Fruit fly (Drosophila melanogaster) whole organism, embryonic: ENCODE data around the gene CG43054.
A peak's percentile ranks its signal among the peaks of the same experiment; 100 is the strongest.

Experiments used
- Adf1 ChIP-seq: fragments of 200-800 bp; sonication (Bioruptor generic); IDR thresholded peaks from 2 replicates; pipeline ENCODE4 v1.3.6; 2022; ENCODE audit warnings: missing biosample characterization, missing genetic modification characterization
- Bteb2 ChIP-seq: fragments of 200-800 bp; sonication (Bioruptor generic); optimal IDR thresholded peaks from 2 replicates; lab custom pipeline; 2016; ENCODE audit warnings: missing biosample characterization, missing genetic modification characterization
- CG11093 ChIP-seq: fragments of 200-800 bp; sonication (Bioruptor generic); IDR thresholded peaks from 3 replicates; pipeline ENCODE4 v1.3.6; 2022; ENCODE audit warnings: missing biosample characterization, missing genetic modification characterization
- CG11456 ChIP-seq: fragments of 200-800 bp; sonication (Bioruptor generic); IDR thresholded peaks from 3 replicates; pipeline ENCODE4 v1.3.6; 2022; ENCODE audit warnings: missing biosample characterization, missing genetic modification characterization
- CG11560 ChIP-seq: fragments of 200-800 bp; sonication (Bioruptor generic); IDR thresholded peaks from 3 replicates; pipeline ENCODE4 v1.3.6; 2022; ENCODE audit warnings: missing biosample characterization, missing genetic modification characterization
- CG12659 ChIP-seq: fragments of 200-800 bp; sonication (Bioruptor generic); optimal IDR thresholded peaks from 3 replicates; lab custom pipeline; 2017; ENCODE audit warnings: mild to moderate bottlenecking, missing biosample characterization, missing genetic modification reagents, missing genetic modification characterization
- CG13894 ChIP-seq: fragments of 200-800 bp; sonication (Bioruptor generic); optimal IDR thresholded peaks from 3 replicates; lab custom pipeline; 2018; ENCODE audit warnings: missing biosample characterization, mild to moderate bottlenecking, missing genetic modification characterization, moderate library complexity
- CG14050 ChIP-seq: fragments of 200-800 bp; sonication (Bioruptor generic); IDR thresholded peaks from 3 replicates; pipeline ENCODE4 v1.3.6; 2022; ENCODE audit warnings: missing biosample characterization, missing genetic modification characterization
- CG15011 ChIP-seq: fragments of 200-800 bp; sonication (Bioruptor generic); optimal IDR thresholded peaks from 3 replicates; lab custom pipeline; 2018; ENCODE audit warnings: missing biosample characterization, mild to moderate bottlenecking, missing genetic modification characterization
- CG16813 ChIP-seq: fragments of 200-800 bp; sonication (Bioruptor generic); IDR thresholded peaks from 3 replicates; pipeline ENCODE4 v1.3.6; 2022; ENCODE audit warnings: missing biosample characterization, missing genetic modification characterization; ENCODE audit not compliant: partially characterized antibody
- CG1792 ChIP-seq: fragments of 200-800 bp; sonication (Bioruptor generic); optimal IDR thresholded peaks from 2 replicates; lab custom pipeline; 2016; ENCODE audit warnings: missing biosample characterization, missing genetic modification characterization
- CG18262 ChIP-seq: fragments of 200-800 bp; optimal IDR thresholded peaks from 3 replicates; lab custom pipeline; 2019; ENCODE audit warnings: missing biosample characterization, mild to moderate bottlenecking, missing genetic modification characterization, moderate library complexity
- CG2116 ChIP-seq: fragments of 200-800 bp; sonication (Bioruptor generic); optimal IDR thresholded peaks from 3 replicates; lab custom pipeline; 2018; ENCODE audit warnings: missing biosample characterization, mild to moderate bottlenecking, missing genetic modification characterization
- CG2120 ChIP-seq: fragments of 200-800 bp; sonication (Bioruptor generic); optimal IDR thresholded peaks from 3 replicates; lab custom pipeline; 2016; ENCODE audit warnings: missing biosample characterization, missing genetic modification characterization
- CG31365 ChIP-seq: fragments of 200-800 bp; sonication (Bioruptor generic); optimal IDR thresholded peaks from 2 replicates; lab custom pipeline; 2018; ENCODE audit warnings: missing biosample characterization, mild to moderate bottlenecking, missing genetic modification characterization
- CG4328 ChIP-seq: fragments of 200-800 bp; sonication (Bioruptor generic); optimal IDR thresholded peaks from 3 replicates; lab custom pipeline; 2017; ENCODE audit warnings: missing biosample characterization, missing genetic modification reagents, missing genetic modification characterization
- CG4617 ChIP-seq: fragments of 200-800 bp; sonication (Bioruptor generic); optimal IDR thresholded peaks from 3 replicates; lab custom pipeline; 2016; ENCODE audit warnings: missing biosample characterization, missing genetic modification characterization, borderline replicate concordance
- CG6175 ChIP-seq: fragments of 200-800 bp; sonication (Bioruptor generic); IDR thresholded peaks from 3 replicates; pipeline ENCODE4 v1.3.6; 2022; ENCODE audit warnings: missing biosample characterization, missing genetic modification characterization
- CG9437 ChIP-seq: fragments of 200-800 bp; sonication (Bioruptor generic); optimal IDR thresholded peaks from 2 replicates; lab custom pipeline; 2018; ENCODE audit warnings: missing biosample characterization, mild to moderate bottlenecking, missing genetic modification characterization
- CG9727 ChIP-seq: fragments of 200-800 bp; sonication (Bioruptor generic); optimal IDR thresholded peaks from 3 replicates; lab custom pipeline; 2017; ENCODE audit warnings: missing biosample characterization, mild to moderate bottlenecking, missing genetic modification characterization
- CG9876 ChIP-seq: fragments of 200-800 bp; sonication (Bioruptor generic); optimal IDR thresholded peaks from 2 replicates; lab custom pipeline; 2016; ENCODE audit warnings: missing biosample characterization, missing genetic modification characterization
- Chrac-16 ChIP-seq: fragments of 200-800 bp; sonication (Bioruptor generic); optimal IDR thresholded peaks from 3 replicates; lab custom pipeline; 2016; ENCODE audit warnings: missing biosample characterization, missing genetic modification characterization
- CkIIα-i1 ChIP-seq: fragments of 200-800 bp; sonication (Bioruptor generic); IDR thresholded peaks from 2 replicates; pipeline ENCODE4 v1.3.6; 2022; ENCODE audit warnings: missing biosample characterization, missing genetic modification characterization
- Dbx ChIP-seq: fragments of 200-800 bp; sonication (Bioruptor generic); IDR thresholded peaks from 3 replicates; pipeline ENCODE4 v1.3.6; 2022; ENCODE audit warnings: missing biosample characterization, missing genetic modification characterization
- Ets65A ChIP-seq: fragments of 200-800 bp; sonication (Bioruptor generic); peaks from one replicate; lab custom pipeline; 2016; ENCODE audit warnings: missing biosample characterization, missing genetic modification characterization
- Ets97D ChIP-seq: fragments of 200-800 bp; sonication (Bioruptor generic); optimal IDR thresholded peaks from 3 replicates; lab custom pipeline; 2016; ENCODE audit warnings: missing biosample characterization, missing genetic modification characterization
- H15 ChIP-seq: fragments of 200-800 bp; sonication (Bioruptor generic); IDR thresholded peaks from 3 replicates; pipeline ENCODE4 v1.3.6; 2022; ENCODE audit warnings: missing biosample characterization, missing genetic modification characterization
- Hr39 ChIP-seq: fragments of >200 bp; optimal IDR thresholded peaks from 2 replicates; lab custom pipeline; 2017
- Hr51 ChIP-seq, 2 experiments: fragments of 200-800 bp; sonication (Bioruptor generic); optimal IDR thresholded peaks; 2 replicates in 1 of 2; 3 replicates in 1 of 2; lab custom pipeline; 2016 to 2018; ENCODE audit warnings: missing biosample characterization in 2 of 2, missing genetic modification characterization in 2 of 2, mild to moderate bottlenecking in 1 of 2, moderate library complexity in 1 of 2
- Max ChIP-seq: fragments of 200-800 bp; sonication (Bioruptor generic); optimal IDR thresholded peaks from 2 replicates; lab custom pipeline; 2016; ENCODE audit warnings: missing biosample characterization, mild to moderate bottlenecking, missing genetic modification characterization
- Meics ChIP-seq: fragments of 200-800 bp; sonication (Bioruptor generic); optimal IDR thresholded peaks from 2 replicates; lab custom pipeline; 2017; ENCODE audit warnings: missing biosample characterization, mild to moderate bottlenecking, missing genetic modification characterization
- PHDP ChIP-seq: fragments of 200-800 bp; sonication (Bioruptor generic); optimal IDR thresholded peaks from 3 replicates; lab custom pipeline; 2018; ENCODE audit warnings: missing biosample characterization, mild to moderate bottlenecking, missing genetic modification characterization, moderate library complexity
- Poxn ChIP-seq: fragments of 200-800 bp; sonication (Bioruptor generic); IDR thresholded peaks from 2 replicates; pipeline ENCODE4 v1.3.6; 2022; ENCODE audit warnings: missing biosample characterization, missing genetic modification characterization
- Ptx1 ChIP-seq: fragments of 200-800 bp; sonication (Bioruptor generic); IDR thresholded peaks from 2 replicates; pipeline ENCODE4 v1.3.6; 2022; ENCODE audit warnings: missing biosample characterization, missing genetic modification characterization
- Sry-δ ChIP-seq: fragments of 200-800 bp; sonication (Bioruptor generic); optimal IDR thresholded peaks from 2 replicates; lab custom pipeline; 2016; ENCODE audit warnings: missing biosample characterization, missing genetic modification characterization
- Stat92E ChIP-seq, 3 experiments: fragments of >200 bp in 2 of 3; fragments of 200-800 bp in 1 of 3; sonication (Bioruptor generic) in 1 of 3; optimal IDR thresholded peaks; 2 replicates each; lab custom pipeline; 2017 to 2019; ENCODE audit warnings: missing biosample characterization in 3 of 3, missing genetic modification characterization in 3 of 3, mild to moderate bottlenecking in 1 of 3, moderate library complexity in 1 of 3
- Xrp1 ChIP-seq: fragments of 200-800 bp; sonication (Bioruptor generic); IDR thresholded peaks from 2 replicates; pipeline ENCODE4 v1.3.6; 2022; ENCODE audit warnings: missing biosample characterization, missing genetic modification characterization
- YL-1 ChIP-seq: fragments of 200-800 bp; sonication (Bioruptor generic); optimal IDR thresholded peaks from 3 replicates; lab custom pipeline; 2017; ENCODE audit warnings: missing biosample characterization, mild to moderate bottlenecking, missing genetic modification characterization
- ap ChIP-seq: fragments of 200-800 bp; sonication (Bioruptor generic); IDR thresholded peaks from 2 replicates; pipeline ENCODE4 v1.3.6; 2022; ENCODE audit warnings: missing biosample characterization, missing genetic modification characterization
- bcd ChIP-seq: fragments of 200-800 bp; sonication (Bioruptor generic); optimal IDR thresholded peaks from 2 replicates; lab custom pipeline; 2017; ENCODE audit warnings: missing biosample characterization, mild to moderate bottlenecking, missing genetic modification characterization
- cad ChIP-seq: fragments of >200 bp; optimal IDR thresholded peaks from 2 replicates; lab custom pipeline; 2017; ENCODE audit warnings: missing biosample characterization, missing genetic modification characterization
- ci ChIP-seq: fragments of 200-800 bp; sonication (Bioruptor generic); IDR thresholded peaks from 3 replicates; pipeline ENCODE4 v1.3.6; 2022; ENCODE audit warnings: missing biosample characterization, missing genetic modification characterization
- crc ChIP-seq: fragments of 200-800 bp; sonication (Bioruptor generic); optimal IDR thresholded peaks from 2 replicates; lab custom pipeline; 2016; ENCODE audit warnings: missing biosample characterization, missing genetic modification characterization
- knrl ChIP-seq: fragments of 200-800 bp; sonication (Bioruptor generic); IDR thresholded peaks from 3 replicates; pipeline ENCODE4 v1.3.6; 2022; ENCODE audit warnings: missing biosample characterization, missing genetic modification characterization; ENCODE audit not compliant: partially characterized antibody
- mam ChIP-seq: fragments of 200-800 bp; sonication (Bioruptor generic); optimal IDR thresholded peaks from 3 replicates; lab custom pipeline; 2016; ENCODE audit warnings: missing biosample characterization, missing genetic modification characterization
- p53 ChIP-seq: fragments of 200-800 bp; sonication (Bioruptor generic); optimal IDR thresholded peaks from 2 replicates; lab custom pipeline; 2016; ENCODE audit warnings: missing biosample characterization, missing genetic modification characterization
- pita ChIP-seq: fragments of 200-800 bp; sonication (Bioruptor generic); optimal IDR thresholded peaks from 2 replicates; lab custom pipeline; 2017; ENCODE audit warnings: missing biosample characterization, mild to moderate bottlenecking, missing genetic modification characterization
- row ChIP-seq: fragments of 200-800 bp; sonication (Bioruptor generic); IDR thresholded peaks from 3 replicates; pipeline ENCODE4 v1.3.6; 2022; ENCODE audit warnings: missing biosample characterization, missing genetic modification characterization
- sima ChIP-seq: fragments of 200-800 bp; sonication (Bioruptor generic); optimal IDR thresholded peaks from 2 replicates; lab custom pipeline; 2016; ENCODE audit warnings: missing biosample characterization, missing genetic modification characterization
- slp2 ChIP-seq: fragments of 200-800 bp; sonication (Bioruptor generic); optimal IDR thresholded peaks from 2 replicates; lab custom pipeline; 2016; ENCODE audit warnings: missing biosample characterization, missing genetic modification characterization
- tap ChIP-seq: fragments of 200-800 bp; optimal IDR thresholded peaks from 3 replicates; lab custom pipeline; 2019; ENCODE audit warnings: missing biosample characterization, mild to moderate bottlenecking, missing genetic modification characterization, moderate library complexity
- trem ChIP-seq: fragments of 200-800 bp; optimal IDR thresholded peaks from 3 replicates; lab custom pipeline; 2019; ENCODE audit warnings: missing biosample characterization, mild to moderate bottlenecking, missing genetic modification characterization, moderate library complexity
- wdn ChIP-seq: fragments of 200-800 bp; sonication (Bioruptor generic); IDR thresholded peaks from 2 replicates; pipeline ENCODE4 v1.3.6; 2022; ENCODE audit warnings: missing biosample characterization, missing genetic modification characterization

The CG43054 gene

DNA sequence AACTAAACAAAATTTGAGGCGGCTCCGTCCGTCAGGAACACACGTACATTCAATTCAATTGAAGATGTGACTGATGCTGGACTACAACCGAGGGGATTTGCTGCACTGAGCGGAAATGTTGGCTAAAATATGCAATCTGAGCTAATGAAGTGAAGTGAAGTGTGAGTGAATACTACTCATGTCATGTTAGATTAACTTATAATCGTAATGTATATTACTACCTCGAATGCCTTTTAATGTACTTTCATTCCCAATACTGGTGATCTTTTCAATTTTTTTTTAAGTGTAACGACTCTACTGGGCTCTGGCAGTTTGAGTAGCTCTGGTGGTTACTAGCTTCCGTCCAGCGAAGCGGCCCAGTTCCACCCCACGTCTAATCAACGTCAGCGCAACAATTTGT lies 44.7 kb upstream of the CG43054 start (continued):
- TF ChIP-seq Hr39, result no peak
- TF ChIP-seq Ets97D (GFP tag; lab: Kevin White, UChicago), result no peak
- TF ChIP-seq CG16813, result no peak
- no peak for TF ChIP-seq Dbx (GFP tag; lab: Robert Waterston, UW)
- TF ChIP-seq CG11560 (tag; lab: Robert Waterston, UW), result no peak
- TF ChIP-seq CG15011 (GFP tag; lab: Kevin White, UChicago), result no peak
- TF ChIP-seq Chrac-16, result peak; percentile 22
- TF ChIP-seq CG4328 (GFP tag; lab: Kevin White, UChicago), result no peak
- peak; percentile 52 for TF ChIP-seq CG9727 (GFP tag; lab: Kevin White, UChicago)
- TF ChIP-seq bcd (GFP tag; lab: Kevin White, UChicago), result no peak
- no peak; the same call in 1 of the 2 replicates for TF ChIP-seq Xrp1 (GFP tag; lab: Robert Waterston, UW)
- no peak for TF ChIP-seq CG2116 (GFP tag; lab: Kevin White, UChicago)
- TF ChIP-seq CG11456 (GFP tag; lab: Robert Waterston, UW), result no peak
- TF ChIP-seq Adf1 (GFP tag; lab: Robert Waterston, UW), result no peak
- TF ChIP-seq ci (GFP tag; lab: Robert Waterston, UW), result peak; percentile 57; the same call in 1 of the 3 replicates
- no peak for TF ChIP-seq CG1792 (GFP tag; lab: Kevin White, UChicago)
- no peak for TF ChIP-seq YL-1
- TF ChIP-seq CG14050, result no peak
- no peak for TF ChIP-seq Bteb2
- TF ChIP-seq Max (GFP tag; lab: Kevin White, UChicago), result no peak
- TF ChIP-seq knrl (GFP tag; lab: Robert Waterston, UW), result no peak
- TF ChIP-seq PHDP (tag; lab: Kevin White, UChicago), result peak; percentile 41
- TF ChIP-seq tap (tag; lab: Kevin White, UChicago), result no peak
- TF ChIP-seq crc (GFP tag; lab: Kevin White, UChicago), result no peak
- no peak for TF ChIP-seq CG9876 (GFP tag; lab: Kevin White, UChicago)
- no peak for TF ChIP-seq pita (GFP tag; lab: Kevin White, UChicago)
- TF ChIP-seq mam, result no peak
- no peak for TF ChIP-seq CG31365
- TF ChIP-seq H15 (GFP tag; lab: Robert Waterston, UW), result no peak
- TF ChIP-seq CkIIα-i1 (GFP tag; lab: Robert Waterston, UW), result no peak
- no peak for TF ChIP-seq Stat92E (GFP tag; optimal IDR thresholded peaks at IDR 0.05; lab: Kevin White, UChicago)
- TF ChIP-seq row (GFP tag; lab: Robert Waterston, UW), result peak; percentile 66
- peak; percentile 19 for TF ChIP-seq slp2 (GFP tag; lab: Kevin White, UChicago)
- TF ChIP-seq Hr51 (GFP tag; optimal IDR thresholded peaks at IDR 0.05; lab: Kevin White, UChicago), result peak in 1 of 2 experiments; percentile 52
- TF ChIP-seq p53, result no peak
- no peak for TF ChIP-seq Meics
- TF ChIP-seq CG6175 (GFP tag; lab: Robert Waterston, UW), result no peak
- no peak for TF ChIP-seq Sry-δ (GFP tag; lab: Kevin White, UChicago)
- TF ChIP-seq sima (GFP tag; lab: Kevin White, UChicago), result no peak
- TF ChIP-seq CG13894 (tag; lab: Kevin White, UChicago), result no peak
- no peak for TF ChIP-seq trem (tag; lab: Kevin White, UChicago)
- peak; percentile 89 for TF ChIP-seq Ets65A (GFP tag; lab: Kevin White, UChicago)
- TF ChIP-seq CG2120 (GFP tag; lab: Kevin White, UChicago), result peak; percentile 27
- peak; percentile 47; the same call in 1 of the 2 replicates for TF ChIP-seq Ptx1 (GFP tag; lab: Robert Waterston, UW)
- TF ChIP-seq ap, result no peak
- TF ChIP-seq CG9437, result no peak
- no peak for TF ChIP-seq Poxn (GFP tag; lab: Robert Waterston, UW)
- TF ChIP-seq CG11093 (GFP tag; lab: Robert Waterston, UW), result no peak
- TF ChIP-seq CG18262 (tag; lab: Kevin White, UChicago), result peak; percentile 7
- no peak for TF ChIP-seq wdn (GFP tag; lab: Robert Waterston, UW)
- TF ChIP-seq CG12659 (GFP tag; lab: Kevin White, UChicago), result peak; percentile 12
- TF ChIP-seq CG4617, result peak; percentile 6
- TF ChIP-seq cad (GFP tag; lab: Kevin White, UChicago), result no peak
